Worm (Caenorhabditis elegans) whole organism, L2 larva: Measurements from ENCODE around the gene F59D12.5.

Source experiments
- ceh-16 ChIP-seq: fragments of 150-350 bp; optimal IDR thresholded peaks from 2 replicates; lab custom pipeline; 2014; ENCODE audit warnings: missing biosample characterization, missing genetic modification characterization
- egl-27 ChIP-seq: sonication (generic microtip); optimal IDR thresholded peaks from 3 replicates; lab custom pipeline; 2017; ENCODE audit warnings: missing biosample characterization, missing genetic modification reagents, missing genetic modification characterization
- lin-39 ChIP-seq: fragments of 150-350 bp; optimal IDR thresholded peaks from 2 replicates; lab custom pipeline; 2014; ENCODE audit warnings: missing biosample characterization, missing genetic modification reagents, missing genetic modification characterization
- mdl-1 ChIP-seq, 2 experiments: fragments of 150-350 bp in 1 of 2; sonication (generic microtip) in 1 of 2; optimal IDR thresholded peaks; 2 replicates each; lab custom pipeline; 2017; ENCODE audit warnings: missing biosample characterization in 2 of 2, missing genetic modification characterization in 2 of 2
- nhr-6 ChIP-seq: fragments of 150-350 bp; optimal IDR thresholded peaks from 2 replicates; lab custom pipeline; 2014; ENCODE audit warnings: missing biosample characterization, missing genetic modification characterization
- nhr-77 ChIP-seq: fragments of 150-350 bp; optimal IDR thresholded peaks from 2 replicates; lab custom pipeline; 2014; ENCODE audit warnings: missing biosample characterization, missing genetic modification characterization
- unc-39 ChIP-seq: fragments of 150-350 bp; optimal IDR thresholded peaks from 2 replicates; lab custom pipeline; 2014; ENCODE audit warnings: missing biosample characterization, missing genetic modification characterization
- unc-62 ChIP-seq: fragments of 150-350 bp; optimal IDR thresholded peaks from 2 replicates; lab custom pipeline; 2014; ENCODE audit warnings: missing biosample characterization, missing genetic modification reagents, missing genetic modification characterization
- ztf-4 ChIP-seq: fragments of 150-350 bp; optimal IDR thresholded peaks from 2 replicates; lab custom pipeline; 2014; ENCODE audit warnings: missing biosample characterization, missing genetic modification characterization

DNA sequence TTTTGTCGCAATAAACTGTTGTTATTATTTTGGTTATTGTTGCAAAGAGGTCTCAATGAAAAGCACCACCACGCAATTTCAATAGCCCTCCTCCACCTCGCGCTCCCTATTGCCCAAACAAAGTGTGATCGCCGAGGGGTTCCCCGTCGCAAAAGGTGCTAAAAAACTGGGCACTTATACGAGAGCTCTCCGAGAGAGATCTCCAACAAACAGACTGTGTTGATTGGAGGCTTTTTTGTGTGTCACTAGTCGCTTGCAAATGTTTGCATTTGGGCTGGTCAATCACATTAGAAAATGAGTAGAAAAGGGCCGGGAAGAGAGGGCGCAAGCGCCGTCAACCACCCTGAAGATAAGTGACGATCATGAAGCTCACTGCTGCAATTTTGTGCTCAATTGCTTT is 49.2 kb upstream of the F59D12.5 start, which contains the start of gene ZK662.2:
- TF ChIP-seq ceh-16 (tag; lab: Kevin White, UChicago) = no peak
- no peak for TF ChIP-seq ztf-4 (tag; lab: Kevin White, UChicago)
- TF ChIP-seq nhr-6 = no peak
- no peak for TF ChIP-seq nhr-77 (tag; lab: Kevin White, UChicago)
- no peak for TF ChIP-seq unc-62 (GFP tag; lab: Kevin White, UChicago)
- TF ChIP-seq unc-39 = no peak
- TF ChIP-seq mdl-1 (tag; optimal IDR thresholded peaks at IDR 0.05; lab: Kevin White, UChicago) = no peak
- no peak for TF ChIP-seq egl-27
- no peak for TF ChIP-seq lin-39 (tag; lab: Kevin White, UChicago)
